Fruit fly (Drosophila melanogaster): ENCODE measurements around the gene Femcoat.

DNA sequence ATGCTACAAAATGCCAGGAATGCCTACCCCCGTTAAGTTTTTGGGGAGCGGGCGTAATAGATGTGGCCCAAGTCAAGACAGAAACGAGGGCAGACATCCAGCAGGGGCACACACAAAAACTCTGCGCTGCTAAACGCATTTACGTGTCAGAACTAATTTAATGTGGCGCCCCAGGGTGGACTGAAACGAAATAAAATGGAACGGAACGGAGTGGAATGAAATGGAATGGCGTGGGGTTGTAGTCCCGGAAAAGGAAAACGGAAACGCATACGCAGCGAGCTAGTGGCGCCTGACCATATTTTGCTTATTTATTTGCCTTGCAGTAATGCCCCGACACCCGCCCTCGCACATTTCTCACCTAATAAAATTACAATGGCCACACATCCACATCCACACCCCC lies 30.9 kb upstream of the Femcoat start:
- TF ChIP-seq pad (GFP tag; optimal IDR thresholded peaks at IDR 0.05) (no peak), toe (GFP tag; optimal IDR thresholded peaks at IDR 0.05) (no peak), Hr96 (GFP tag; optimal IDR thresholded peaks at IDR 0.05) (no peak), ovo (GFP tag; optimal IDR thresholded peaks at IDR 0.05) (no peak), CG12768 (GFP tag; optimal IDR thresholded peaks at IDR 0.05) (no peak), cnc (optimal IDR thresholded peaks at IDR 0.05) (no peak), Clk (GFP tag; optimal IDR thresholded peaks at IDR 0.05) (no peak), CG7101 (tag; optimal IDR thresholded peaks at IDR 0.05) (no peak), CG1620 (GFP tag; optimal IDR thresholded peaks at IDR 0.05) (no peak), kay (GFP tag; ENCODE audit: borderline replicate concordance) (no peak), Mnt (GFP tag; optimal IDR thresholded peaks at IDR 0.05) (no peak), CG5204 (GFP tag; optimal IDR thresholded peaks at IDR 0.05) (no peak), CG33017 (tag; optimal IDR thresholded peaks at IDR 0.05) (no peak)
